Fruit fly (Drosophila melanogaster) whole organism, embryonic: ENCODE measurements around the gene RpL24-like.

Experiments used
- ATbp ChIP-seq: fragments of 200-800 bp; sonication (Bioruptor generic); optimal IDR thresholded peaks from 2 replicates; lab custom pipeline; 2017; ENCODE audit warnings: missing biosample characterization, mild to moderate bottlenecking, missing genetic modification characterization, missing genetic modification reagents
- Atf6 ChIP-seq: fragments of 200-800 bp; sonication (Bioruptor generic); IDR thresholded peaks from 2 replicates; pipeline ENCODE4 v1.3.6; 2022; ENCODE audit warnings: missing biosample characterization, missing genetic modification characterization
- Bgb ChIP-seq: fragments of 200-800 bp; sonication (Bioruptor generic); IDR thresholded peaks from 2 replicates; pipeline ENCODE4 v1.3.6; 2022; ENCODE audit warnings: missing biosample characterization, missing genetic modification characterization; ENCODE audit not compliant: partially characterized antibody
- CG10209 ChIP-seq: fragments of 200-800 bp; sonication (Bioruptor generic); optimal IDR thresholded peaks from 3 replicates; lab custom pipeline; 2017; ENCODE audit warnings: missing biosample characterization, mild to moderate bottlenecking, missing genetic modification characterization, missing genetic modification reagents
- CG10366 ChIP-seq: fragments of 200-800 bp; sonication (Bioruptor generic); IDR thresholded peaks from 2 replicates; pipeline ENCODE4 v1.3.6; 2022; ENCODE audit warnings: missing biosample characterization, missing genetic modification characterization
- CG10654 ChIP-seq: fragments of 200-800 bp; sonication (Bioruptor generic); optimal IDR thresholded peaks from 2 replicates; lab custom pipeline; 2016; ENCODE audit warnings: missing biosample characterization, missing genetic modification characterization
- CG11456 ChIP-seq: fragments of 200-800 bp; sonication (Bioruptor generic); IDR thresholded peaks from 3 replicates; pipeline ENCODE4 v1.3.6; 2022; ENCODE audit warnings: missing biosample characterization, missing genetic modification characterization
- CG12659 ChIP-seq: fragments of 200-800 bp; sonication (Bioruptor generic); optimal IDR thresholded peaks from 3 replicates; lab custom pipeline; 2017; ENCODE audit warnings: mild to moderate bottlenecking, missing biosample characterization, missing genetic modification reagents, missing genetic modification characterization
- CG15479 ChIP-seq: fragments of 200-800 bp; sonication (Bioruptor generic); optimal IDR thresholded peaks from 3 replicates; lab custom pipeline; 2019; ENCODE audit warnings: missing biosample characterization, mild to moderate bottlenecking, missing genetic modification characterization, moderate library complexity
- CG16815 ChIP-seq: fragments of 200-800 bp; sonication (Bioruptor generic); optimal IDR thresholded peaks from 3 replicates; lab custom pipeline; 2017; ENCODE audit warnings: missing biosample characterization, mild to moderate bottlenecking, missing genetic modification characterization
- CG1792 ChIP-seq: fragments of 200-800 bp; sonication (Bioruptor generic); optimal IDR thresholded peaks from 2 replicates; lab custom pipeline; 2016; ENCODE audit warnings: missing biosample characterization, missing genetic modification characterization
- CG32772 ChIP-seq: fragments of 200-800 bp; sonication (Bioruptor generic); IDR thresholded peaks from 2 replicates; pipeline ENCODE4 v1.3.6; 2022; ENCODE audit warnings: missing biosample characterization, missing genetic modification characterization
- CG3407 ChIP-seq: fragments of 200-800 bp; sonication (Bioruptor generic); optimal IDR thresholded peaks from 2 replicates; lab custom pipeline; 2018; ENCODE audit warnings: missing biosample characterization, mild to moderate bottlenecking, missing genetic modification characterization
- CG4424 ChIP-seq: fragments of 200-800 bp; sonication (Bioruptor generic); optimal IDR thresholded peaks from 3 replicates; lab custom pipeline; 2016; ENCODE audit warnings: missing biosample characterization, missing genetic modification characterization
- CG6175 ChIP-seq: fragments of 200-800 bp; sonication (Bioruptor generic); IDR thresholded peaks from 3 replicates; pipeline ENCODE4 v1.3.6; 2022; ENCODE audit warnings: missing biosample characterization, missing genetic modification characterization
- CG6791 ChIP-seq: fragments of 200-800 bp; sonication (Bioruptor generic); IDR thresholded peaks from 3 replicates; pipeline ENCODE4 v1.3.6; 2022; ENCODE audit warnings: missing biosample characterization, missing genetic modification characterization; ENCODE audit not compliant: partially characterized antibody
- CG7372 ChIP-seq: fragments of 200-800 bp; sonication (Bioruptor generic); IDR thresholded peaks from 2 replicates; pipeline ENCODE4 v1.3.6; 2022; ENCODE audit warnings: missing biosample characterization, missing genetic modification characterization
- CG7745 ChIP-seq: fragments of 200-800 bp; sonication (Bioruptor generic); optimal IDR thresholded peaks from 2 replicates; lab custom pipeline; 2018; ENCODE audit warnings: missing biosample characterization, mild to moderate bottlenecking, missing genetic modification characterization, moderate library complexity
- CG7786 ChIP-seq: fragments of 200-800 bp; sonication (Bioruptor generic); optimal IDR thresholded peaks from 2 replicates; lab custom pipeline; 2016; ENCODE audit warnings: missing biosample characterization, missing genetic modification characterization
- CG9215 ChIP-seq: fragments of 200-800 bp; sonication (Bioruptor generic); IDR thresholded peaks from 2 replicates; pipeline ENCODE4 v1.3.6; 2022; ENCODE audit warnings: missing biosample characterization, missing genetic modification characterization
- CG9797 ChIP-seq: fragments of 200-800 bp; sonication (Bioruptor generic); optimal IDR thresholded peaks from 3 replicates; lab custom pipeline; 2018; ENCODE audit warnings: missing biosample characterization, mild to moderate bottlenecking, missing genetic modification characterization
- CG9932 ChIP-seq: fragments of 200-800 bp; sonication (Bioruptor generic); IDR thresholded peaks from 2 replicates; pipeline ENCODE4 v1.3.6; 2022; ENCODE audit warnings: missing biosample characterization, missing genetic modification characterization
- Doc2 ChIP-seq: fragments of 200-800 bp; sonication (Bioruptor generic); IDR thresholded peaks from 2 replicates; pipeline ENCODE4 v1.3.6; 2022; ENCODE audit warnings: missing biosample characterization, missing genetic modification characterization
- Doc3 ChIP-seq: fragments of 200-800 bp; sonication (Bioruptor generic); IDR thresholded peaks from 3 replicates; pipeline ENCODE4 v1.3.6; 2022; ENCODE audit warnings: missing biosample characterization, missing genetic modification characterization; ENCODE audit not compliant: partially characterized antibody
- Dp ChIP-seq: fragments of 200-800 bp; sonication (Bioruptor generic); optimal IDR thresholded peaks from 2 replicates; lab custom pipeline; 2018; ENCODE audit warnings: missing biosample characterization, mild to moderate bottlenecking, missing genetic modification characterization, moderate library complexity
- E2f1 ChIP-seq: fragments of 200-800 bp; sonication (Bioruptor generic); IDR thresholded peaks from 2 replicates; pipeline ENCODE4 v1.3.6; 2022; ENCODE audit warnings: missing biosample characterization, missing genetic modification characterization
- Gsc ChIP-seq: fragments of 200-800 bp; sonication (Bioruptor generic); IDR thresholded peaks from 2 replicates; pipeline ENCODE4 v1.3.6; 2022; ENCODE audit warnings: missing biosample characterization, missing genetic modification characterization
- HHEX ChIP-seq: fragments of 200-800 bp; sonication (Bioruptor generic); optimal IDR thresholded peaks from 3 replicates; lab custom pipeline; 2017; ENCODE audit warnings: missing biosample characterization, mild to moderate bottlenecking, missing genetic modification characterization, missing genetic modification reagents
- MBD-R2 ChIP-seq: fragments of 200-800 bp; sonication (Bioruptor generic); IDR thresholded peaks from 2 replicates; pipeline ENCODE4 v1.3.6; 2022; ENCODE audit warnings: missing biosample characterization, missing genetic modification characterization
- Meics ChIP-seq: fragments of 200-800 bp; sonication (Bioruptor generic); optimal IDR thresholded peaks from 2 replicates; lab custom pipeline; 2017; ENCODE audit warnings: missing biosample characterization, mild to moderate bottlenecking, missing genetic modification characterization
- NC2α ChIP-seq: fragments of 200-800 bp; sonication (Bioruptor generic); optimal IDR thresholded peaks from 2 replicates; lab custom pipeline; 2016; ENCODE audit warnings: missing biosample characterization, missing genetic modification characterization
- Optix ChIP-seq: fragments of 200-800 bp; sonication (Bioruptor generic); IDR thresholded peaks from 3 replicates; pipeline ENCODE4 v1.3.6; 2022; ENCODE audit warnings: missing biosample characterization, missing genetic modification characterization
- Rfx ChIP-seq: fragments of 200-800 bp; sonication (Bioruptor generic); IDR thresholded peaks from 2 replicates; pipeline ENCODE4 v1.3.6; 2022; ENCODE audit warnings: missing biosample characterization, missing genetic modification characterization
- Spps ChIP-seq: fragments of 200-800 bp; sonication (Bioruptor generic); optimal IDR thresholded peaks from 2 replicates; lab custom pipeline; 2018; ENCODE audit warnings: missing biosample characterization, mild to moderate bottlenecking, missing genetic modification characterization
- az2 ChIP-seq: fragments of 200-800 bp; sonication (Bioruptor generic); optimal IDR thresholded peaks from 3 replicates; lab custom pipeline; 2016; ENCODE audit warnings: missing biosample characterization, missing genetic modification characterization
- bsh ChIP-seq, 2 experiments: fragments of 200-800 bp; sonication (Bioruptor generic); optimal IDR thresholded peaks; 2 replicates each; lab custom pipeline; 2017 to 2018; ENCODE audit warnings: mild to moderate bottlenecking in 2 of 2, missing biosample characterization in 2 of 2, missing genetic modification characterization in 2 of 2, moderate library complexity in 1 of 2
- btn ChIP-seq: fragments of 200-800 bp; sonication (Bioruptor generic); optimal IDR thresholded peaks from 2 replicates; lab custom pipeline; 2016; ENCODE audit warnings: missing biosample characterization, missing genetic modification characterization
- disco-r ChIP-seq: fragments of 200-800 bp; sonication (Bioruptor generic); optimal IDR thresholded peaks from 2 replicates; lab custom pipeline; 2016; ENCODE audit warnings: missing biosample characterization, missing genetic modification characterization
- dysf ChIP-seq: fragments of 200-800 bp; sonication (Bioruptor generic); IDR thresholded peaks from 3 replicates; pipeline ENCODE4 v1.3.6; 2022; ENCODE audit warnings: missing biosample characterization, missing genetic modification characterization
- en ChIP-seq: fragments of 200-800 bp; sonication (Bioruptor generic); optimal IDR thresholded peaks from 2 replicates; lab custom pipeline; 2016; ENCODE audit warnings: missing biosample characterization, missing genetic modification characterization
- exex ChIP-seq: fragments of 200-800 bp; sonication (Bioruptor generic); optimal IDR thresholded peaks from 4 replicates; lab custom pipeline; 2018; ENCODE audit warnings: missing biosample characterization, mild to moderate bottlenecking, missing genetic modification characterization, moderate library complexity
- jing ChIP-seq: fragments of 200-800 bp; sonication (Bioruptor generic); optimal IDR thresholded peaks from 2 replicates; lab custom pipeline; 2018; ENCODE audit warnings: missing biosample characterization, mild to moderate bottlenecking, missing genetic modification characterization
- pita ChIP-seq: fragments of 200-800 bp; sonication (Bioruptor generic); optimal IDR thresholded peaks from 2 replicates; lab custom pipeline; 2017; ENCODE audit warnings: missing biosample characterization, mild to moderate bottlenecking, missing genetic modification characterization
- pros ChIP-seq: fragments of 200-800 bp; sonication (Bioruptor generic); optimal IDR thresholded peaks from 3 replicates; lab custom pipeline; 2019; ENCODE audit warnings: missing biosample characterization, mild to moderate bottlenecking, missing genetic modification characterization, moderate library complexity
- ro ChIP-seq: fragments of 200-800 bp; sonication (Bioruptor generic); IDR thresholded peaks from 2 replicates; pipeline ENCODE4 v1.3.6; 2022; ENCODE audit warnings: missing biosample characterization, missing genetic modification characterization
- run ChIP-seq: fragments of 200-800 bp; sonication (Bioruptor generic); optimal IDR thresholded peaks from 3 replicates; lab custom pipeline; 2018; ENCODE audit warnings: missing biosample characterization, mild to moderate bottlenecking, missing genetic modification characterization
- sc ChIP-seq, 3 experiments: fragments of >200 bp in 2 of 3; fragments of 200-800 bp in 1 of 3; sonication (Bioruptor generic) in 1 of 3; optimal IDR thresholded peaks; 2 replicates in 2 of 3; 3 replicates in 1 of 3; lab custom pipeline; 2017; ENCODE audit warnings: mild to moderate bottlenecking in 1 of 3, missing biosample characterization in 1 of 3, missing genetic modification characterization in 1 of 3, missing genetic modification reagents in 1 of 3
- toy ChIP-seq: fragments of 200-800 bp; sonication (Bioruptor generic); IDR thresholded peaks from 2 replicates; pipeline ENCODE4 v1.3.6; 2022; ENCODE audit warnings: missing biosample characterization, missing genetic modification characterization
- tup ChIP-seq: fragments of 200-800 bp; sonication (Bioruptor generic); optimal IDR thresholded peaks from 2 replicates; lab custom pipeline; 2016; ENCODE audit warnings: missing biosample characterization, mild to moderate bottlenecking, missing genetic modification characterization, moderate library complexity
- vvl ChIP-seq: fragments of 200-800 bp; sonication (Bioruptor generic); IDR thresholded peaks from 2 replicates; pipeline ENCODE4 v1.3.6; 2022; ENCODE audit warnings: missing biosample characterization, missing genetic modification characterization

Gene RpL24-like

DNA sequence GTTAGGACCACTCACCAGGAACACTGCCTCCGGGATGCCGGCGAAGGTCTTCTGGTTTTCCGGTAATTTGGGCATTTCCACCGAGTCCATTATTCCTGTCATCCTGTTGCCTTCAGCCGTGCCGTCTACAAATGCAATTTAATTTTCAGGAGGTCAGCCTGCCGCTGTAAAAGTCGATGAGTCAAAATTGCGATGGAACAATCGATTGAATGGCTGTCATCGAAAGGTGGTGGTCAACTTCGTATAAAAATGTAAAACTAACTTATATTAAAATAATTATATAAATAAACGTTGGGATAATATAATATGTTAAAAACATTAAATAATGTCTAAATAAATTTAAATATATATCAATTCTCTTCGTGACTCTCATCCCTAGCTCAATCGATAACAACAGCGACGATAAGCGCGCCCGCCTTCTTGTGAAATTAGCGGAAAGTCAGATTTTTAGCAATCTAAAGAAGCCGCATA lies 21.7 kb downstream of the RpL24-like start, which contains the start of the genes mgr and Irbp (continued):
- peak; percentile 86 for TF ChIP-seq Doc3
- peak; percentile 93 for TF ChIP-seq dysf
- TF ChIP-seq CG3407, result peak; percentile 83
- peak; percentile 75 for TF ChIP-seq Bgb (GFP tag; lab: Robert Waterston, UW)
- peak; percentile 53 for TF ChIP-seq jing (GFP tag; lab: Kevin White, UChicago)
- TF ChIP-seq az2, result peak; percentile 90
- peak; percentile 91 for TF ChIP-seq Meics (GFP tag; lab: Kevin White, UChicago)
- peak; percentile 89 for TF ChIP-seq HHEX (GFP tag; lab: Kevin White, UChicago)
- no peak; the same call in 2 of the 3 replicates for TF ChIP-seq CG6791 (GFP tag; lab: Robert Waterston, UW)
- TF ChIP-seq Gsc (GFP tag; lab: Robert Waterston, UW), result peak; percentile 53
- no peak for TF ChIP-seq NC2α
- TF ChIP-seq CG7786, result peak; percentile 8
- peak; percentile 79 for TF ChIP-seq CG10654 (GFP tag; lab: Kevin White, UChicago)
- TF ChIP-seq CG32772, result peak; percentile 94
- TF ChIP-seq CG10366 (GFP tag; lab: Robert Waterston, UW), result peak; percentile 94
- no peak for TF ChIP-seq CG1792
- peak in 1 of 2 experiments; percentile 95 for TF ChIP-seq bsh (GFP tag; optimal IDR thresholded peaks at IDR 0.05; lab: Kevin White, UChicago)
- peak; percentile 53 for TF ChIP-seq CG7745 (tag; lab: Kevin White, UChicago)
- TF ChIP-seq CG16815 (GFP tag; lab: Kevin White, UChicago), result peak; percentile 75
- TF ChIP-seq CG6175 (GFP tag; lab: Robert Waterston, UW), result peak; percentile 85
- peak; percentile 97 for TF ChIP-seq Rfx (GFP tag; lab: Robert Waterston, UW)
- peak; percentile 70 for TF ChIP-seq Doc2 (GFP tag; lab: Robert Waterston, UW)
- TF ChIP-seq pita (GFP tag; lab: Kevin White, UChicago), result no peak
- TF ChIP-seq MBD-R2 (GFP tag; lab: Robert Waterston, UW), result peak; percentile 97
- peak; percentile 84 for TF ChIP-seq ro (GFP tag; lab: Robert Waterston, UW)
- TF ChIP-seq CG11456 (GFP tag; lab: Robert Waterston, UW), result peak; percentile 92
- TF ChIP-seq CG10209 (GFP tag; lab: Kevin White, UChicago), result peak; percentile 91
- peak; percentile 82 for TF ChIP-seq toy
- TF ChIP-seq CG9215 (GFP tag; lab: Robert Waterston, UW), result peak; percentile 93
- no peak for TF ChIP-seq disco-r (GFP tag; lab: Kevin White, UChicago)
- peak; percentile 68 for TF ChIP-seq Dp
- peak; percentile 97 for TF ChIP-seq vvl (GFP tag; lab: Robert Waterston, UW)
- peak; percentile 11 for TF ChIP-seq CG15479 (GFP tag; lab: Kevin White, UChicago)
- TF ChIP-seq Spps (tag; lab: Kevin White, UChicago), result peak; percentile 93
- TF ChIP-seq run (tag; lab: Kevin White, UChicago), result peak; percentile 78
- TF ChIP-seq exex (tag; lab: Kevin White, UChicago), result peak; percentile 65
- peak; percentile 91 for TF ChIP-seq Atf6 (GFP tag; lab: Robert Waterston, UW)
- TF ChIP-seq CG9797 (GFP tag; lab: Kevin White, UChicago), result peak; percentile 12
- TF ChIP-seq pros (GFP tag; lab: Kevin White, UChicago), result peak; percentile 25
- TF ChIP-seq sc (optimal IDR thresholded peaks at IDR 0.05; lab: Kevin White, UChicago), result no peak
- peak; percentile 84 for TF ChIP-seq sc (GFP tag; optimal IDR thresholded peaks at IDR 0.05; lab: Kevin White, UChicago)
- peak; percentile 82 for TF ChIP-seq ATbp (GFP tag; lab: Kevin White, UChicago)
- peak; percentile 70 for TF ChIP-seq tup (GFP tag; lab: Kevin White, UChicago)
- peak; percentile 90 for TF ChIP-seq CG4424 (GFP tag; lab: Kevin White, UChicago)
- TF ChIP-seq en, result no peak
- TF ChIP-seq CG9932, result peak; percentile 98
- no peak for TF ChIP-seq btn (GFP tag; lab: Kevin White, UChicago)
- peak; percentile 94 for TF ChIP-seq CG7372 (GFP tag; lab: Robert Waterston, UW)
- TF ChIP-seq CG12659 (GFP tag; lab: Kevin White, UChicago), result peak; percentile 96
- TF ChIP-seq Optix (GFP tag; lab: Robert Waterston, UW), result peak; percentile 91
- TF ChIP-seq E2f1 (GFP tag; lab: Robert Waterston, UW), result peak; percentile 95
